Worm (Caenorhabditis elegans) whole organism, L3 larva: Measurements from ENCODE around the gene M195.2.

Experiments
- ZK546.5 ChIP-seq: sonication (generic microtip); optimal IDR thresholded peaks from 2 replicates; lab custom pipeline; 2017; ENCODE audit warnings: missing biosample characterization, missing genetic modification characterization
- aly-2 ChIP-seq: fragments of 150-350 bp; optimal IDR thresholded peaks from 2 replicates; lab custom pipeline; 2014; ENCODE audit warnings: missing biosample characterization, missing genetic modification characterization
- ama-1 ChIP-seq: fragments of 150-350 bp; optimal IDR thresholded peaks from 2 replicates; lab custom pipeline; 2018
- ceh-28 ChIP-seq: fragments of 150-350 bp; optimal IDR thresholded peaks from 2 replicates; lab custom pipeline; 2014; ENCODE audit warnings: missing biosample characterization, missing genetic modification reagents, missing genetic modification characterization
- ceh-82 ChIP-seq: fragments of 150-350 bp; optimal IDR thresholded peaks from 2 replicates; lab custom pipeline; 2014; ENCODE audit warnings: missing biosample characterization, missing genetic modification characterization
- ceh-9 ChIP-seq: sonication (generic microtip); optimal IDR thresholded peaks from 2 replicates; lab custom pipeline; 2018; ENCODE audit warnings: missing biosample characterization, missing genetic modification characterization
- daf-12 ChIP-seq: fragments of 150-350 bp; optimal IDR thresholded peaks from 2 replicates; lab custom pipeline; 2014; ENCODE audit warnings: missing biosample characterization, missing genetic modification reagents, missing genetic modification characterization
- egl-27 ChIP-seq: sonication (generic microtip); optimal IDR thresholded peaks from 4 replicates; lab custom pipeline; 2017; ENCODE audit warnings: missing biosample characterization, missing genetic modification reagents, missing genetic modification characterization
- egl-5 ChIP-seq: fragments of 150-350 bp; optimal IDR thresholded peaks from 2 replicates; lab custom pipeline; 2017; ENCODE audit warnings: missing biosample characterization, missing genetic modification reagents, missing genetic modification characterization, inconsistent platforms
- elt-1 ChIP-seq: fragments of 150-350 bp; optimal IDR thresholded peaks from 2 replicates; lab custom pipeline; 2014; ENCODE audit warnings: missing biosample characterization, missing genetic modification characterization
- elt-2 ChIP-seq: sonication (generic microtip); optimal IDR thresholded peaks from 2 replicates; lab custom pipeline; 2016; ENCODE audit warnings: missing genetic modification reagents, mild to moderate bottlenecking, missing genetic modification characterization, missing compliant biosample characterization
- elt-3 ChIP-seq, 3 experiments: fragments of 150-350 bp in 1 of 3; sonication (generic microtip) in 2 of 3; optimal IDR thresholded peaks; 2 replicates in 2 of 3; 4 replicates in 1 of 3; lab custom pipeline; 2014 to 2017; ENCODE audit warnings: missing biosample characterization in 3 of 3, missing genetic modification characterization in 3 of 3
- eor-1 ChIP-seq, 2 experiments: fragments of 150-350 bp; optimal IDR thresholded peaks; 2 replicates each; lab custom pipeline; 2014 to 2018; ENCODE audit warnings: missing biosample characterization in 2 of 2, missing genetic modification characterization in 2 of 2
- fkh-2 ChIP-seq: fragments of 150-350 bp; optimal IDR thresholded peaks from 2 replicates; lab custom pipeline; 2014; ENCODE audit warnings: missing biosample characterization, missing genetic modification reagents, missing genetic modification characterization
- hmg-11 ChIP-seq: sonication (generic microtip); optimal IDR thresholded peaks from 2 replicates; lab custom pipeline; 2016; ENCODE audit warnings: missing genetic modification characterization, missing compliant biosample characterization
- jun-1 ChIP-seq: fragments of 150-350 bp; optimal IDR thresholded peaks from 2 replicates; lab custom pipeline; 2014; ENCODE audit warnings: missing biosample characterization, missing genetic modification reagents, missing genetic modification characterization
- lsy-12 ChIP-seq: sonication (generic microtip); optimal IDR thresholded peaks from 2 replicates; lab custom pipeline; 2016; ENCODE audit warnings: mild to moderate bottlenecking, missing genetic modification characterization, missing compliant biosample characterization
- nfya-1 ChIP-seq: sonication (generic microtip); optimal IDR thresholded peaks from 2 replicates; lab custom pipeline; 2017; ENCODE audit warnings: missing genetic modification characterization, mild to moderate bottlenecking, missing compliant biosample characterization, antibody characterized with exemption, moderate library complexity; ENCODE audit not compliant: insufficient read depth
- nhr-11 ChIP-seq: fragments of 150-350 bp; optimal IDR thresholded peaks from 2 replicates; lab custom pipeline; 2014; ENCODE audit warnings: missing biosample characterization, missing genetic modification characterization
- nhr-12 ChIP-seq: fragments of 150-350 bp; optimal IDR thresholded peaks from 2 replicates; lab custom pipeline; 2014; ENCODE audit warnings: missing biosample characterization, missing genetic modification characterization
- nhr-23 ChIP-seq: fragments of 150-350 bp; optimal IDR thresholded peaks from 2 replicates; lab custom pipeline; 2014; ENCODE audit warnings: missing biosample characterization, missing genetic modification reagents, missing genetic modification characterization
- nhr-237 ChIP-seq: fragments of 150-350 bp; optimal IDR thresholded peaks from 2 replicates; lab custom pipeline; 2014; ENCODE audit warnings: missing biosample characterization, missing genetic modification characterization
- nhr-25 ChIP-seq: sonication (generic microtip); optimal IDR thresholded peaks from 2 replicates; lab custom pipeline; 2017; ENCODE audit warnings: missing biosample characterization, missing genetic modification characterization
- nhr-28 ChIP-seq: fragments of 150-350 bp; optimal IDR thresholded peaks from 2 replicates; lab custom pipeline; 2014; ENCODE audit warnings: missing biosample characterization, missing genetic modification characterization
- nhr-43 ChIP-seq: sonication (generic microtip); optimal IDR thresholded peaks from 2 replicates; lab custom pipeline; 2016; ENCODE audit warnings: mild to moderate bottlenecking, missing genetic modification characterization, missing compliant biosample characterization; ENCODE audit not compliant: poor library complexity, severe bottlenecking
- nhr-67 ChIP-seq: fragments of 150-350 bp; optimal IDR thresholded peaks from 2 replicates; lab custom pipeline; 2014; ENCODE audit warnings: missing biosample characterization, missing genetic modification characterization
- nhr-77 ChIP-seq: fragments of 150-350 bp; optimal IDR thresholded peaks from 2 replicates; lab custom pipeline; 2014; ENCODE audit warnings: missing biosample characterization, missing genetic modification characterization
- pha-4 ChIP-seq: fragments of 150-350 bp; optimal IDR thresholded peaks from 2 replicates; lab custom pipeline; 2014; ENCODE audit warnings: missing biosample characterization, missing genetic modification reagents, missing genetic modification characterization
- pqm-1 ChIP-seq: fragments of 150-350 bp; optimal IDR thresholded peaks from 2 replicates; lab custom pipeline; 2017; ENCODE audit warnings: missing biosample characterization, missing genetic modification characterization, inconsistent platforms
- snpc-4 ChIP-seq: fragments of 150-350 bp; optimal IDR thresholded peaks from 2 replicates; lab custom pipeline; 2014; ENCODE audit warnings: missing biosample characterization, missing genetic modification characterization
- tbx-2 ChIP-seq: sonication (generic microtip); optimal IDR thresholded peaks from 2 replicates; lab custom pipeline; 2016; ENCODE audit warnings: mild to moderate bottlenecking, missing genetic modification characterization, missing compliant biosample characterization
- unc-39 ChIP-seq: sonication (generic microtip); optimal IDR thresholded peaks from 4 replicates; lab custom pipeline; 2017; ENCODE audit warnings: missing biosample characterization, missing genetic modification characterization
- ztf-11 ChIP-seq: fragments of 150-350 bp; optimal IDR thresholded peaks from 2 replicates; lab custom pipeline; 2014; ENCODE audit warnings: missing biosample characterization, missing genetic modification characterization
- ztf-4 ChIP-seq: fragments of 150-350 bp; optimal IDR thresholded peaks from 2 replicates; lab custom pipeline; 2014; ENCODE audit warnings: missing biosample characterization, missing genetic modification characterization

M195.2 gene

DNA sequence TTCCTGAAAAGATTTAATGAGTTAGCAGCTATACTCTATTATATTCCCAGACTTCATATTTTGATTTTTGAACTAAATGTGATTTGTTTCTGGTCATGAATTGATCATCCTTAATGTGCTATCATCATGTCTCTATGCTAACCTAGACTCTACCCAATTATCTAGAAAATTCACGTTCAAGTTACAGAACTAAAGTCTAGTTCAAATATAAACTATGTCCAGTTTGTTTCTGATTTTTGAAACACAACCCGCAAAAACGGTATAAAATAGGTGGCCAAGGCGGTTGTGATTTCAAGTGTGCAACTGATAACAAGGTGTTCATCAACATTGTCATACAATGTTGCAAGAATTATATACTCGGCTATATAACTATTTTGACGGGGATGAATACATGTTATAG is 30.2 kb downstream of the M195.2 start, which contains the start of gene F49E12.10:
Gene F49E12.10, plus strand, starts transcription at position 301 of the 400 bp plus-strand sequence.
- TF ChIP-seq pha-4 (tag; lab: Kevin White, UChicago) (no peak), pqm-1 (tag; lab: Kevin White, UChicago) (peak; percentile 41), elt-1 (tag; lab: Kevin White, UChicago) (no peak), hmg-11 (tag; lab: Kevin White, UChicago) (no peak), elt-2 (peak; percentile 39), nhr-11 (tag; lab: Kevin White, UChicago) (no peak)

DNA sequence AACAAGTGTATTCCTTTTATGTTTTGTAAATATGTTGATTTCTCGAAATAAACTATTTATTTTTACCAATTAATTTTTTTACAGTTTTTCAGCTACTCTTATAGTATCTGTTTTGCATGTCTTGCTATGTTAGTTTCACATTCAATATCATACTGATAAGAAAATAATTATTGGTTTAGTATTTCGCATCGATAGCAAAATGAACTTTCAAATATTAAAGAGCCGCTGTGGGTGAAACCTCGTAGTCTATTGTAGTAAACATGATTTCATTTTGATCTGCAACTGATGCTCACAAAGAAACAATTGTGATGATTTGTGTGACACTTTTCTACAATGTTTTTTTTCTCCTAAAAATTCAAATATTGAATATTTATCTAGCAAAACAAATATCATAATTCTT is 31.7 kb downstream of the M195.2 start:
- TF ChIP-seq nhr-43 (tag; lab: Kevin White, UChicago), result no peak
- TF ChIP-seq elt-2, result peak; percentile 49
- TF ChIP-seq egl-5 (tag; lab: Kevin White, UChicago), result no peak
- no peak for TF ChIP-seq snpc-4
- TF ChIP-seq ama-1 (lab: Kevin White, UChicago), result no peak
- no peak for TF ChIP-seq ZK546.5 (tag; lab: Kevin White, UChicago)
- TF ChIP-seq ceh-28 (tag; lab: Kevin White, UChicago), result no peak
- TF ChIP-seq nhr-67 (tag; lab: Kevin White, UChicago), result no peak
- TF ChIP-seq pqm-1 (tag; lab: Kevin White, UChicago), result peak; percentile 73
- TF ChIP-seq egl-27 (tag; lab: Kevin White, UChicago), result no peak
- no peak for TF ChIP-seq nhr-237 (tag; lab: Kevin White, UChicago)

DNA sequence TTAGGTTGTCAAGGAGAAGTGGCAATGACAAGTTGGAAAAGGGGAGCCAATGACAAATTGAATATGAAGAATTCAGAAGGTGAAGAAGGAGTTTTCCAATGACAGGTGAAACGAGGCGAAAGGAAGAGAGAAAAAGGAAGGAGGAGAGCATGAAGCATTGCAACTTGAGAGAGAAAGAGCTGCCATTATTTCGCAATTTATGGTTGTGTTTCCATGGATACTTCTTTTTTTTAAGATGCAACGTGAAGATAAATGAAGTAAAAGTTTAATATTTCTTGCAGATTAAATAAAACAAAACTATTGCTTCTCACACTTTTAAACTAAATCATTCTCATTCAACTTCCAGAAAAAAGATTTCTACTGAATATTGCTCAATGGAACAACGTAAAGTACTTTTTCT is 33.7 kb downstream of the M195.2 start, which contains the start of gene F49E12.8:
Gene F49E12.8, minus strand, starts transcription at position 101 of the 400 bp plus-strand sequence.
- TF ChIP-seq fkh-2 (tag; lab: Kevin White, UChicago) (no peak), eor-1 (tag; optimal IDR thresholded peaks at IDR 0.05; lab: Kevin White, UChicago) (no peak), ama-1 (lab: Kevin White, UChicago) (no peak), ceh-28 (tag; lab: Kevin White, UChicago) (no peak), nfya-1 (tag; lab: Kevin White, UChicago) (no peak), aly-2 (tag; lab: Kevin White, UChicago) (no peak), ztf-4 (tag; lab: Kevin White, UChicago) (no peak), nhr-23 (no peak), ceh-82 (no peak), tbx-2 (tag; lab: Kevin White, UChicago) (no peak), egl-27 (tag; lab: Kevin White, UChicago) (no peak), daf-12 (tag; lab: Kevin White, UChicago) (no peak), nhr-25 (tag; lab: Kevin White, UChicago) (no peak), nhr-77 (no peak), nhr-11 (tag; lab: Kevin White, UChicago) (no peak), nhr-12 (tag; lab: Kevin White, UChicago) (no peak), ceh-9 (no peak), hmg-11 (tag; lab: Kevin White, UChicago) (no peak), pqm-1 (tag; lab: Kevin White, UChicago) (no peak), elt-3 (tag; optimal IDR thresholded peaks at IDR 0.05; lab: Kevin White, UChicago) (no peak)

DNA sequence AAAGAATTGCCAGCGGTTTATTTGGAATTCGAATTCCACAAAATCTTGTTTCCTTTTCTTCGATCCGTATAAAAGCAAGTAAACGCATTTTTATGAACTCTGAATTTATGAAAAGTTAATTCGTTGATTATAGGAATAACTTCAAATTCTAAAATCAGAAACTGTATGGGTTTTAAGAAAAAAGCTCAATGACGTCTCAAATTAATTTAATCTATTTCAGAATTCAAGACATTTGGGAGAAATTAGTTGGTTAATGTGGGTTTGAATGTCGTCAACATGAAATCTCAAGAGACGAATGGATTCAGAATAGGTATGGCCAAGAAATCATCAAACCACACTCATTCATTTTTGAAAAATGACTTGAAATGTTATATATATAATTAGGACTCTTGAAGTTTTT is 35.5 kb downstream of the M195.2 start, which contains the start of gene F49E12.7:
Gene F49E12.7, minus strand, starts transcription at position 101 of the 400 bp plus-strand sequence.
- TF ChIP-seq daf-12 (tag; lab: Kevin White, UChicago) (no peak), ZK546.5 (tag; lab: Kevin White, UChicago) (no peak), jun-1 (tag; lab: Kevin White, UChicago) (no peak), snpc-4 (no peak), nhr-67 (tag; lab: Kevin White, UChicago) (no peak), fkh-2 (tag; lab: Kevin White, UChicago) (no peak), nfya-1 (tag; lab: Kevin White, UChicago) (no peak), elt-1 (tag; lab: Kevin White, UChicago) (no peak), ceh-9 (no peak), unc-39 (tag; lab: Kevin White, UChicago) (no peak), nhr-11 (tag; lab: Kevin White, UChicago) (no peak), egl-5 (tag; lab: Kevin White, UChicago) (no peak), ztf-11 (tag; lab: Kevin White, UChicago) (no peak), nhr-28 (tag; lab: Kevin White, UChicago) (no peak), lsy-12 (tag; lab: Kevin White, UChicago) (no peak)
- TF ChIP-seq, all 47 proteins: peak for 0
